Fruit fly (Drosophila melanogaster): ENCODE data around the gene Atg1.

Atg1 gene

dm6 chr3L:12792933-12793448 is 11.9 kb downstream of the Atg1 start (continued):
- TF ChIP-seq pum (GFP tag; optimal IDR thresholded peaks at IDR 0.05) (peak; percentile 51), sqz (GFP tag; optimal IDR thresholded peaks at IDR 0.05) (peak; percentile 82), Sox100B (GFP tag; optimal IDR thresholded peaks at IDR 0.05) (peak; percentile 74), HLH54F (GFP tag; optimal IDR thresholded peaks at IDR 0.05) (peak; percentile 30), peb (GFP tag; IDR thresholded peaks at IDR 0.05) (no peak), slbo (GFP tag; IDR thresholded peaks at IDR 0.05) (peak; percentile 58; the same call in 1 of the 2 replicates), Rfx (GFP tag; IDR thresholded peaks at IDR 0.05) (peak; percentile 71), CG32532 (GFP tag; IDR thresholded peaks at IDR 0.05) (peak; percentile 62), CG14014 (GFP tag; IDR thresholded peaks at IDR 0.05) (0 out of 2 replicates have a peak, but pooled peaks have one; percentile 48), Fer1 (GFP tag; optimal IDR thresholded peaks at IDR 0.05) (peak; percentile 74), CoRest (tag; optimal IDR thresholded peaks at IDR 0.05) (peak; percentile 80), Hr3 (GFP tag; optimal IDR thresholded peaks at IDR 0.05) (peak; percentile 54), tin (GFP tag; optimal IDR thresholded peaks at IDR 0.05) (peak; percentile 20), sisA (GFP tag; IDR thresholded peaks at IDR 0.05) (no peak), tio (GFP tag; optimal IDR thresholded peaks at IDR 0.05) (peak; percentile 30), CG9609 (GFP tag; optimal IDR thresholded peaks at IDR 0.05) (peak; percentile 0), Dp (GFP tag; optimal IDR thresholded peaks at IDR 0.05) (no peak), CG9727 (GFP tag; optimal IDR thresholded peaks at IDR 0.05) (peak; percentile 52), CG34224 (GFP tag; IDR thresholded peaks at IDR 0.05; ENCODE audit: partially characterized antibody) (no peak), ATbp (GFP tag; optimal IDR thresholded peaks at IDR 0.05) (peak; percentile 48), kah (GFP tag; optimal IDR thresholded peaks at IDR 0.05) (peak; percentile 23), mirr (GFP tag; optimal IDR thresholded peaks at IDR 0.05) (peak; percentile 27), sens-2 (GFP tag; IDR thresholded peaks at IDR 0.05) (no peak), D (optimal IDR thresholded peaks at IDR 0.05) (no peak), D (GFP tag; optimal IDR thresholded peaks at IDR 0.05) (peak; percentile 8), CG12104 (GFP tag; optimal IDR thresholded peaks at IDR 0.05) (peak; percentile 17), Ptx1 (GFP tag; IDR thresholded peaks at IDR 0.05) (peak; percentile 50; the same call in 1 of the 2 replicates), CG13296 (GFP tag; optimal IDR thresholded peaks at IDR 0.05) (peak; percentile 75), nau (GFP tag; optimal IDR thresholded peaks at IDR 0.05) (peak; percentile 36), CG11696 (GFP tag; IDR thresholded peaks at IDR 0.05) (peak; percentile 78), dimm (GFP tag; IDR thresholded peaks at IDR 0.05) (no peak), hkb (optimal IDR thresholded peaks at IDR 0.05) (no peak), hkb (GFP tag; IDR thresholded peaks at IDR 0.05) (peak; percentile 69), CG8765 (GFP tag; IDR thresholded peaks at IDR 0.05) (no peak), B-H2 (GFP tag; optimal IDR thresholded peaks at IDR 0.05) (no peak), hth (optimal IDR thresholded peaks at IDR 0.05) (no peak), fd3F (GFP tag; optimal IDR thresholded peaks at IDR 0.05) (peak; percentile 39), Stat92E (GFP tag; optimal IDR thresholded peaks at IDR 0.05) (no peak), CG7963 (GFP tag; IDR thresholded peaks at IDR 0.05; ENCODE audit: partially characterized antibody) (no peak), CG15514 (GFP tag; optimal IDR thresholded peaks at IDR 0.05) (peak; percentile 6), dmrt99B (tag; optimal IDR thresholded peaks at IDR 0.05) (peak; percentile 76), CG13287 (GFP tag; IDR thresholded peaks at IDR 0.05; ENCODE audit: partially characterized antibody) (no peak), zfh2 (GFP tag; optimal IDR thresholded peaks at IDR 0.05) (peak; percentile 17), CG15073 (GFP tag; optimal IDR thresholded peaks at IDR 0.05) (peak; percentile 42), CG1529 (GFP tag; optimal IDR thresholded peaks at IDR 0.05) (peak; percentile 15), NfI (GFP tag; optimal IDR thresholded peaks at IDR 0.05) (peak; percentile 30), CG2712 (tag; optimal IDR thresholded peaks at IDR 0.05) (peak; percentile 79), Myb (GFP tag; optimal IDR thresholded peaks at IDR 0.05) (no peak), scrt (GFP tag; optimal IDR thresholded peaks at IDR 0.05) (peak; percentile 56), CG32772 (GFP tag; IDR thresholded peaks at IDR 0.05) (no peak), CG14441 (GFP tag; IDR thresholded peaks at IDR 0.05) (0 out of 2 replicates have a peak, but pooled peaks have one; percentile 32)

Measured in whole organism, embryonic.